Fruit fly (Drosophila melanogaster): ENCODE data around the gene CG17834.
A peak's percentile ranks its signal among the peaks of the same experiment; 100 is the strongest.

The CG17834 gene

dm6 chr2L:8528318-8528717 is 623 bp upstream of the CG17834 start, which contains the start of the genes lmgA and lmgB (continued):
- TF ChIP-seq CG18476 (GFP tag; optimal IDR thresholded peaks at IDR 0.05) = peak; percentile 20
- no peak for TF ChIP-seq CG7372 (GFP tag; IDR thresholded peaks at IDR 0.05)
- TF ChIP-seq Max (GFP tag; optimal IDR thresholded peaks at IDR 0.05) = peak; percentile 44
- TF ChIP-seq ci (GFP tag; IDR thresholded peaks at IDR 0.05) = peak; percentile 36; the same call in 1 of the 3 replicates
- no peak for TF ChIP-seq CG1233 (GFP tag; optimal IDR thresholded peaks at IDR 0.05)
- TF ChIP-seq yki (optimal IDR thresholded peaks at IDR 0.05) = no peak
- peak; percentile 40 for TF ChIP-seq CG13775 (GFP tag; optimal IDR thresholded peaks at IDR 0.05)
- peak; percentile 15 for TF ChIP-seq CG17359 (tag; optimal IDR thresholded peaks at IDR 0.05)
- no peak for TF ChIP-seq cato (GFP tag; optimal IDR thresholded peaks at IDR 0.05; ENCODE audit: borderline replicate concordance)
- peak; percentile 47 for TF ChIP-seq CG12155 (GFP tag; optimal IDR thresholded peaks at IDR 0.05)
- TF ChIP-seq lmd (GFP tag; IDR thresholded peaks at IDR 0.05) = peak; percentile 12; the same call in 1 of the 2 replicates
- TF ChIP-seq tgo (GFP tag; IDR thresholded peaks at IDR 0.05) = no peak
- peak; percentile 1 for TF ChIP-seq D19A (tag; optimal IDR thresholded peaks at IDR 0.05)
- peak; percentile 44 for TF ChIP-seq Lhr (GFP tag; optimal IDR thresholded peaks at IDR 0.05)
- TF ChIP-seq CG4707 (GFP tag; optimal IDR thresholded peaks at IDR 0.05) = no peak
- no peak for TF ChIP-seq ken (GFP tag; IDR thresholded peaks at IDR 0.05)
- TF ChIP-seq CG6254 (GFP tag; optimal IDR thresholded peaks at IDR 0.05) = no peak
- peak; percentile 81 for TF ChIP-seq Med (GFP tag)
- TF ChIP-seq nau (GFP tag; optimal IDR thresholded peaks at IDR 0.05) = no peak
- peak; percentile 41; the same call in 1 of the 2 replicates for TF ChIP-seq vvl (GFP tag; IDR thresholded peaks at IDR 0.05)
- TF ChIP-seq Myb (GFP tag; optimal IDR thresholded peaks at IDR 0.05) = peak; percentile 11
- TF ChIP-seq CG6689 (GFP tag; IDR thresholded peaks at IDR 0.05) = no peak
- TF ChIP-seq grau (tag; optimal IDR thresholded peaks at IDR 0.05) = peak; percentile 35
- peak; percentile 86 for TF ChIP-seq Bgb (GFP tag; IDR thresholded peaks at IDR 0.05; ENCODE audit: partially characterized antibody)
- peak; percentile 51 for TF ChIP-seq CG12942 (GFP tag; optimal IDR thresholded peaks at IDR 0.05)
- peak; percentile 33 for TF ChIP-seq CG13123 (GFP tag; optimal IDR thresholded peaks at IDR 0.05)
- TF ChIP-seq ems (GFP tag; optimal IDR thresholded peaks at IDR 0.05) = no peak
- no peak for TF ChIP-seq wdn (GFP tag; IDR thresholded peaks at IDR 0.05)
- TF ChIP-seq CG4424 (GFP tag; optimal IDR thresholded peaks at IDR 0.05) = peak; percentile 66
- TF ChIP-seq CG9727 (GFP tag; optimal IDR thresholded peaks at IDR 0.05) = peak; percentile 14
- no peak for TF ChIP-seq Bteb2 (GFP tag; optimal IDR thresholded peaks at IDR 0.05)
- no peak for TF ChIP-seq sqz (GFP tag; optimal IDR thresholded peaks at IDR 0.05)
- TF ChIP-seq CG1602 (GFP tag; optimal IDR thresholded peaks at IDR 0.05) = peak; percentile 42
- TF ChIP-seq maf-S (GFP tag; optimal IDR thresholded peaks at IDR 0.05) = peak; percentile 4
- peak; percentile 45; the same call in 1 of the 2 replicates for TF ChIP-seq CG31441 (GFP tag; IDR thresholded peaks at IDR 0.05)
- TF ChIP-seq Hsf (GFP tag; optimal IDR thresholded peaks at IDR 0.05) = peak; percentile 43
- TF ChIP-seq CG10979 (tag; optimal IDR thresholded peaks at IDR 0.05) = no peak
- no peak for TF ChIP-seq Fer2 (tag; optimal IDR thresholded peaks at IDR 0.05)
- peak; percentile 31 for TF ChIP-seq oc (tag; optimal IDR thresholded peaks at IDR 0.05)
- peak; percentile 90 for TF ChIP-seq CG6791 (GFP tag; IDR thresholded peaks at IDR 0.05; ENCODE audit: partially characterized antibody)
- peak; percentile 95 for TF ChIP-seq Hr3 (GFP tag; optimal IDR thresholded peaks at IDR 0.05)
- peak; percentile 91 for TF ChIP-seq nerfin-2 (GFP tag; IDR thresholded peaks at IDR 0.05; ENCODE audit: partially characterized antibody)
- peak; percentile 16 for TF ChIP-seq shn (GFP tag; optimal IDR thresholded peaks at IDR 0.05)
- peak; percentile 76 for TF ChIP-seq slbo (GFP tag; IDR thresholded peaks at IDR 0.05)
- peak; percentile 37 for TF ChIP-seq esg (GFP tag; conservative IDR thresholded peaks at IDR 0.05)
- TF ChIP-seq zfh2 (GFP tag; optimal IDR thresholded peaks at IDR 0.05) = peak; percentile 27
- no peak for TF ChIP-seq peb (GFP tag; IDR thresholded peaks at IDR 0.05)
- TF ChIP-seq CG13424 (tag; optimal IDR thresholded peaks at IDR 0.05) = peak; percentile 45
- peak in 1 of 2 experiments; percentile 4 for TF ChIP-seq Dfd (GFP tag; optimal IDR thresholded peaks at IDR 0.05)
- TF ChIP-seq HLH4C (GFP tag; IDR thresholded peaks at IDR 0.05; ENCODE audit: partially characterized antibody) = peak; percentile 97
- TF ChIP-seq CG3847 (GFP tag; IDR thresholded peaks at IDR 0.05) = no peak
- peak; percentile 22 for TF ChIP-seq CG9797 (GFP tag; optimal IDR thresholded peaks at IDR 0.05)
